Worm (Caenorhabditis elegans): ENCODE data around the gene mtss-1.

The mtss-1 gene

ce11 chrIII:8741955-8742354 is 26.2 kb upstream of the mtss-1 start:
- TF ChIP-seq unc-62 (GFP tag; optimal IDR thresholded peaks at IDR 0.05): no peak

DNA sequence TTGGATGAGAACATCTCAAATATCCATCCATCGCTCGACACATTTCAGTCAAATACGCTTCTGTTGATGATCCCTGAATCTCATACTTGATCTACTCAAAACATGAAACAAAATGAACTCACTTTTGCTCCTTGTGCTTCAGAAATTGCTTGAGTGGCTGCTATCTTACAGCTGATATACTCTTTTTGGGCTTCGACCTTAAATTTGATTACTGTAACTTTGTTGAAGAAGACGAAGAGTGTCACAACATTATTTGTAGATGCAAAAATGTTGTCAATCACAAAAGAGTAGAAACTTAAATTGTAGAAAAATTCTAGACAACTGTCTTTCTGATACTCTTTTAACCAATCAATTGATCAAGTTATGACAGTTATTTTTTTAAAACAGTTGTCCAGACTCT is 25.5 kb upstream of the mtss-1 start:
- no peak for TF ChIP-seq unc-62 (GFP tag; optimal IDR thresholded peaks at IDR 0.05)

ce11 chrIII:8743796-8744404 is 24.2 kb upstream of the mtss-1 start, which contains the start of gene ZK370.6:
Gene ZK370.6 (minus strand): TSS chrIII:8743846.
- TF ChIP-seq unc-62 (GFP tag; optimal IDR thresholded peaks at IDR 0.05): no peak

- no peak for TF ChIP-seq unc-62 (GFP tag; optimal IDR thresholded peaks at IDR 0.05)
Measured at ce11 chrIII:8744765-8745164, 23.3 kb upstream of the mtss-1 start.

DNA sequence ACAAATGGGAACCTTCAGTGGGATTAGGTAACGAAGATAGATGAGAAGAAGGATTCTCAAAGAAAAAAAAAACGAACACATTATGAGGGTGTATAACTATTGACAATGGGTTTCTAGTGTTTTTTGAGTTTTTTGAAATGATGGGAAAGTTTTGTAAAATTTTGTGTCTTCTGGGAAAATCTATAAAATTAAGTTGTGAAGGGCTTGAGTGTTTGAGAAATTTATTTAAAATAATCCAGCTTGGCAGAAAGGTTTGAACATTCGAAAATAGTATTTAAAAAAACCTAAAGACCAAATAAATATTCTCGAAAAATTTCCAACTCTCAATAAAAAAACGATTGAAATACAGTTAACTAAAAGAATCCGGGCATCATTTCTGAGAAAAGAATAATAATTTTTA is 22.9 kb upstream of the mtss-1 start:
- TF ChIP-seq unc-62 (GFP tag; optimal IDR thresholded peaks at IDR 0.05): no peak

- TF ChIP-seq unc-62 (GFP tag; optimal IDR thresholded peaks at IDR 0.05): no peak
Measured at ce11 chrIII:8748620-8749019, 19.5 kb upstream of the mtss-1 start.

- TF ChIP-seq unc-62 (GFP tag; optimal IDR thresholded peaks at IDR 0.05): no peak
Measured at ce11 chrIII:8749487-8749886, 18.6 kb upstream of the mtss-1 start, which contains the start of gene sma-2. Gene sma-2 (plus strand): TSS chrIII:8749680.

- TF ChIP-seq unc-62 (GFP tag; optimal IDR thresholded peaks at IDR 0.05): no peak
Measured at ce11 chrIII:8750606-8751005, 17.5 kb upstream of the mtss-1 start, which contains the start of gene ugtp-1. Gene ugtp-1 (minus strand): TSS chrIII:8750706.

DNA sequence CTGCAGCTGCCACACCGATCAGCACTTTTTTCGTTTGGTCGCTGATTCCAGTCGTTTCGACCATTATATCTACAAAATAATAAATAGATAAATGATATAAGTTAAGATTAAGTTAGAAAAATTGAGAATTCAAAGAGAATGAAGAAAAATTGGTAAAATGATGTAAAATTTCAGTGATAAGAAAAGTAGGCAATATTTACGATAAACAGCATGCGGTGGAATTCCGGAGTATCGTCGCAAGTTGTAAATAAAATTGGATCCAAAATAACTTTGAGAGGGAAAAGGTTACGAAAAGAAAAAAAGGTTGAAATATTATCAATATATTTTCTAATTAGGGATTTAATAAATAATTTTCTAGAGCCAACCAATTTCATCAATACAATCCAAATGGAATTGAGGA is 13.4 kb upstream of the mtss-1 start, which contains the start of gene tomm-70:
Gene tomm-70 (minus strand): TSS at position 69 of the 400 bp plus-strand sequence.
- TF ChIP-seq unc-62 (GFP tag; optimal IDR thresholded peaks at IDR 0.05): no peak

DNA sequence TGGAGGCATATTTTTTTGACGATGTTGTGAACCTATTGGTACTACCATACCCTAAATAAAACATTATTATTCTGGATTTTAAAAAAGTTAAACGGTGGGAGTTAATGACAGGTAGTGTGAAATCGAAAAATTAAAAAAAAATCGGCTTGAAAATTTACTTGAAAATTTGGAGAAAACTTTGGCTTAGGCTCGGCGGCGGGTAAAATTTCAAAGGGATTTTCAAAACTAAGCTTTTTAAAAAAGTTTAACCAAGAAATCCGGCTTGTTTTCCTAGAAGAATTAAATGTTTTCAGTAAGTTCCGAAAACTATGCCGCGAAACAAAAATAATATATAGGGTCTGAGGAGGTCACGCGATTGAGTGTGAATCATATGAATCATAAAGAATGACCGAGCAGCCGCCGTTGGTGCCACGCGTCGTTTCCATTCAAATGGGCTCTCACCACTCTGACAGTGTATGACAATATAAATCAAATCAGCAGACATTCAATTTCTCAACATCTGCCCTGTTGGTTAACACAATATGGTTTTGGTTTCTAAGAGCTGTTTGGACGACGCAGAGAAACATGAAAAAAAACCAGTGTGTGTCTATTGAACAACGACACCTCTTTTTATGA is 7.0 kb upstream of the mtss-1 start, which contains the start of gene aak-1:
Gene aak-1 (minus strand): TSS at position 51 of the 615 bp plus-strand sequence.
- no peak for TF ChIP-seq unc-62 (GFP tag; optimal IDR thresholded peaks at IDR 0.05)

DNA sequence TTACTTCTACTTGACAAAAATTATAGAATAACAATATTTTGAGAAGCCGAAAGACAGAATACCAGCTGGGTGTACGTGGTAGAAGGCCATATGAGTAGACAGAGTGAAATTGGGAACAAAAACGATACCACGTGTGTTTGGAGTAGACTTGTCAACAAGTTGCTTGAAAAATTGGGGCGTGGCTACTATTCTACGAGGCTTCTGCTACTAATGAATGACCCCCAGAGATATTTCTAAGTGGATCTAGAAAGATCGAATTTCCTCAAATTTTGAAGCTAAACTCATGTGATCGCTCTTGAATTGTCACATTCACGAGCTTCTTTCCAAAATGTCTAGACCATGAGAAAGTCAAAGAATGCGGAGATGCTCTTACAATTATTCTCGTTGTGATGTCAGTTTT is 6.1 kb upstream of the mtss-1 start:
- no peak for TF ChIP-seq unc-62 (GFP tag; optimal IDR thresholded peaks at IDR 0.05)

- TF ChIP-seq unc-62 (GFP tag; optimal IDR thresholded peaks at IDR 0.05): no peak
Measured at ce11 chrIII:8763111-8763510, 5.0 kb upstream of the mtss-1 start.

DNA sequence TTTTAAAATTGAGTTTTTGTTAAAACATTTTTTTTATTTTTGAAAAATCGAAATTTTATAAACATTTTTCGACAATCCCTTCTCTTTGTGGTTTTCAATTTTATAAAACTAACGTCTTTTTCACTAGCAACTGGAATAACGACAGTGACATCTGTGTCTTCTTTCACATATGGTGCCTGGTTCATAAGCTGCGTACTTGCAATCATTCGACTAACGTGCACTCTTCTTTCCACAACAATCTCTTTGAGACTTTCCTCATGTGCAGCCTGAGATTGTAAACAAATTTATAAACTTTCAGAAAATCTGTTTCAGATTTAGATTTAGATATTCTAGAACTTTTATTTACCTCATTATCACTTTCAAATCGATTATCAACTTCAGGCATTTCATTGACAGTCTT is 3.1 kb upstream of the mtss-1 start:
- TF ChIP-seq unc-62 (GFP tag; optimal IDR thresholded peaks at IDR 0.05): no peak

DNA sequence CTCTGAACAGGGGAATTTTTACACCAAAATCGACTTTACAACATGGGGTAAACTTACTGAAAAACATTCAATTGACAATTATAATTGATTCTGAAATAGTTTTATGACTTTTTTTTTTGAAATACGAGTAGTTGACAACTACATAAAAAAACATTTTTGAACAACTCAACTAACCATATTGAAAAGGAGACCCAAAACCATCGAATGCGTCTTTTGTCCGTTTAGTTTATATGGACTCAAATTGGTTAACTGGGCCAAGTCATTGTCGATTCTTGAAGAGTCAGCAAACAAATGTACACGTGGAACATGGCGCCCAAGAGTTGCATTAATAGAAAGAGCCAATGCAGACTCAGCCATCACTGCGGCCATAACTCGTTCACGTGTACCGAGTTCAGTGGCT is 1.6 kb upstream of the mtss-1 start:
- TF ChIP-seq unc-62 (GFP tag; optimal IDR thresholded peaks at IDR 0.05): no peak

DNA sequence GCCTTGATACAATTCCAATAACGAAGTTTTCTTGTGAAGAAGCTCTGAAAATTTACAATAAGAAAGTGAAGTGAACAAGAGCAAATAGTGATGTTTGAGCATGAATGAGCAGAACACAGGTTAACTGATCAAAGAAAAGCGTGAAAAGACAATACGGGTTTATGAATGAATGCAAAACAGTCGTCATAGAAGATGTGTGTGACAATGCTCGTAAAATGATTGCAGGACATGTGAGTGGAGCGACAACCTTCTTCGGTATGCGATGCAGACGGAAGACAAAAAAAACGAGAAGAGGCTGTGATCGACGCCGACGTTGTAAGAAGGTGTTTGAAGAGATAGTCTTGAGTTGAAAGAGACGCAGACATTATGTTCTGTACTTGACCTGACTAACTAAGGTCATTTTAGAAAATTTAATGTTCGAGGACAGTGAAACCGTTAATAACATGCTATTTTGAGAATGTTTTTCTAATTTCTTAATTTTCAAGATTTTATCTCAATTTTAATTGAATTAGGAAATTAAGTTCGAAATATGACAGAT is 750 bp upstream of the mtss-1 start, which contains the start of gene mig-22:
Gene mig-22 (minus strand): TSS at position 51 of the 538 bp plus-strand sequence.
- TF ChIP-seq unc-62 (GFP tag; optimal IDR thresholded peaks at IDR 0.05): no peak

DNA sequence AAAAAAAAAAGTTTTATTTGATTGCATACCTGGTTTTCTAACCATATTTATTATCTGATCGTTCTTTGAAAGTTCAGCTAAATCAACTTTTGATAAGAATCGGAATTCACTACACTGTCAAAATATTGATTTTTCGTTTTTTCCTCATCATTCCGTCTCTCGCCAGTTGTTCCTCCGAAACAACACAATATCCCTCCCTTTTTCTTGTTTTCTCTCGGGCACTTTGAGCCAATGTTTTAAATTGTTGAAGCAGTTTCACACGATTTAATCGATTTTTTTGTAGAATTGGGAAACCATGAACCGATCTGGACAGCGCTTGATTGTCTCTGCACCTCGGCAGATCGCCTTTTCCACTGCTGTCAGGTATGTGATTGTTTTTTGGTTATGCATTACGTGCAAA is 1.1 kb downstream of the mtss-1 start, which contains the start of gene K02D10.1:
Gene K02D10.1 (plus strand): TSS at position 284 of the 400 bp plus-strand sequence.
- no peak for TF ChIP-seq unc-62 (GFP tag; optimal IDR thresholded peaks at IDR 0.05)

DNA sequence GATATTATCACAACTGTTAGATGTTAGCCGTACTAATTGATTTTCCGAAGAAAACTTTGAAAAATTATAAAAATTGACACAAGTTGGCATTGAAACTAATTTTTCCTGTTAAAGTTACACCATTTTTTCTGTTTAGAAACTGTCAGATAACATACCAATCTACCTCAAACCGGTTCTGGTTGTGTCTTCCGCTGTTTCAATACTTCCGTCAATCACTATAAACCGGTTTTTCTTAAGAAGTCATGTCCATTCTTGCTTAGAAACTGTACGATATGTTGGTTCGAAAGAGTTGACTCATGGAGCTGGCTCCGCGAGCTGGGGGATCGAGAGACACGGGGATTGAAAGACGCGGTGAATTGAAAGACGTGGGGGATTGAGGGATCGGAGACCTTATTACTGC is 2.1 kb downstream of the mtss-1 start:
- TF ChIP-seq unc-62 (GFP tag; optimal IDR thresholded peaks at IDR 0.05): no peak
